Worm (Caenorhabditis elegans): ENCODE data around the gene nlp-64.
"Not testable (repeated sequence)": the region's sequence is repeated elsewhere in the genome, so short reads cannot be mapped to it uniquely, and the experiment has no call there.

The nlp-64 gene

DNA sequence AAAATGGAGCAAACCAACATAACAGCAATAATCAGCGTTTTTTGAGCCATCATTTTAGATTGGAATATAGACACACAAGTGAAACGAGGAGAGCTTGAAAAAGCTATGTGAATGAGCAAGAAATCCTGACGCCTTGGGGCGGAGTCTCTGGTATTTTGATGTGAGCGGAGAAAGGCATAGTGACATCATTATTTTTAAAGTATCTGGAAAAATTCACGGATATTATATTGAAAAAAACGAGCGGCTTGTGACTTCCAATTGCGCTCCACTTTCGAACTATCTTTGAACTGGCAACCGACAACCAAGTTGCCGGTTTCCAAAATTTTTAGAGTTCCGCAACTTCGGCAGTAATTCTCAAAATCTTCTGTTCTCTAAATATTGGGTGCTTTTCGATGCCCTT lies at the start of gene nlp-64:
TSS of gene nlp-64 (minus strand) at position 101 of the 400 bp plus-strand sequence.
- TF ChIP-seq med-1 (GFP tag; optimal IDR thresholded peaks at IDR 0.05; ENCODE audit: insufficient read depth) (no peak), cog-1 (tag; optimal IDR thresholded peaks at IDR 0.05) (no peak), flt-1 (GFP tag; IDR thresholded peaks at IDR 0.05) (no peak), ztf-29 (GFP tag; IDR thresholded peaks at IDR 0.05) (no peak), klf-2 (GFP tag; conservative IDR thresholded peaks at IDR 0.05) (no peak), tab-1 (GFP tag; IDR thresholded peaks at IDR 0.05) (no peak), ref-1 (GFP tag; conservative IDR thresholded peaks at IDR 0.05) (no peak), ztf-23 (GFP tag; IDR thresholded peaks at IDR 0.05) (no peak), T22C8.4 (GFP tag; IDR thresholded peaks at IDR 0.05) (no peak)

- TF ChIP-seq ztf-29 (GFP tag; IDR thresholded peaks at IDR 0.05) (no peak), T22C8.4 (GFP tag; IDR thresholded peaks at IDR 0.05) (no peak), tab-1 (GFP tag; IDR thresholded peaks at IDR 0.05) (no peak), med-1 (GFP tag; optimal IDR thresholded peaks at IDR 0.05; ENCODE audit: insufficient read depth) (no peak), flt-1 (GFP tag; IDR thresholded peaks at IDR 0.05) (no peak), klf-2 (GFP tag; conservative IDR thresholded peaks at IDR 0.05) (no peak), cog-1 (tag; optimal IDR thresholded peaks at IDR 0.05) (no peak), ref-1 (GFP tag; conservative IDR thresholded peaks at IDR 0.05) (no peak), ztf-23 (GFP tag; IDR thresholded peaks at IDR 0.05) (no peak)
These were observed 49.4 kb upstream of the nlp-64 start, which contains the start of gene C04E7.5 for ce11 chrX:360479-360878. Gene C04E7.5 (plus strand): TSS chrX:360779.

DNA sequence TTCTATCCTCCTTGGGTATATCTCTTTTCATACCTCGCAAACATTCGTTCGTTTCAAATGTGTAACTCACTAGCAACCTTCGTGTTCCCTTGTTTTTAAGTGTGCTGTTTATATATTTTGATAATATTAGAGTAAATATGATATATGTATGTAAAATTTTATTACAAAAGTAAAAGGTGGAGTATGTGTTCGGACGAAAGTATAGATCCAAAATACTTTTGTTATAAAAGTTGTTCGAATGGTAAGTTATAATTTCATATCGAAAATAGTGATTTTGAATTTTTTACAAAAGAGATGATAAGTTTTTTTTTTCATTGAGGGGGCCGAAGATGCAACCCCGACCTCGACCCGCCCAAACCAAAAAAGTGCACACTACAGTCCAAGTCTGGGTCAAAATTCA lies 46.7 kb upstream of the nlp-64 start, which contains the start of gene C04E7.1:
TSS of gene C04E7.1 (plus strand) at position 301 of the 400 bp plus-strand sequence.
- TF ChIP-seq ztf-23 (GFP tag; IDR thresholded peaks at IDR 0.05), result no peak
- no peak for TF ChIP-seq T22C8.4 (GFP tag; IDR thresholded peaks at IDR 0.05)
- TF ChIP-seq med-1 (GFP tag; optimal IDR thresholded peaks at IDR 0.05; ENCODE audit: insufficient read depth), result no peak
- TF ChIP-seq cog-1 (tag; optimal IDR thresholded peaks at IDR 0.05), result no peak
- TF ChIP-seq tab-1 (GFP tag; IDR thresholded peaks at IDR 0.05), result no peak
- no peak for TF ChIP-seq ref-1 (GFP tag; conservative IDR thresholded peaks at IDR 0.05)
- no peak for TF ChIP-seq flt-1 (GFP tag; IDR thresholded peaks at IDR 0.05)
- no peak for TF ChIP-seq klf-2 (GFP tag; conservative IDR thresholded peaks at IDR 0.05)
- TF ChIP-seq ztf-29 (GFP tag; IDR thresholded peaks at IDR 0.05), result no peak

DNA sequence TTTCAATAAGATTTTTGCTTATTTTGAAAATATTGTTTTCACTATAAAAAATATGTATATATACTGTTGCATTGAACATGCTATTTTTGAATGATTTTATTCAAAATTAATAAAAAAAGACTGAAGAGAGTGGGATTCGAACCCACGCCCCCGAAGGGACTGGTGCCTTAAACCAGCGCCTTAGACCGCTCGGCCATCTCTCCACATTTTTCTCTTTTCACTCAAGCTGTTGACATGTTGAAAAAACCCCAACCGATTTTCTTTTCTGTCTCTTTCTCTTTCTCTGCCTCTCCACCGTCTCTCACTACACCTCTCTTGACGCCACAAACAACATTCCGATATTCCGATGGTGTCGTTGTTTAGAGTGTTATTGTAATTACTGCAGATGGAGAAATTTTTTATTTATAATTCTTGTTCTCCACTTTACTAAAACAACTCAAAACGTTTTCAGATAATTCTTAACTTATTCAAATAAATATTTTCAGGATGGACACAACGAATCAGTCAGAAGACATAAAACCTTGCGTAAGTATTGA lies 42.1 kb upstream of the nlp-64 start, which contains the start of gene sor-3:
TSS of gene sor-3 (plus strand) at position 486 of the 536 bp plus-strand sequence.
- TF ChIP-seq ztf-29 (GFP tag; IDR thresholded peaks at IDR 0.05) (peak; percentile 92), med-1 (GFP tag; optimal IDR thresholded peaks at IDR 0.05; ENCODE audit: insufficient read depth) (peak; percentile 69), ztf-23 (GFP tag; IDR thresholded peaks at IDR 0.05) (peak; percentile 96), tab-1 (GFP tag; IDR thresholded peaks at IDR 0.05) (peak; percentile 95), T22C8.4 (GFP tag; IDR thresholded peaks at IDR 0.05) (peak; percentile 90), ref-1 (GFP tag; conservative IDR thresholded peaks at IDR 0.05) (peak; percentile 84), cog-1 (tag; optimal IDR thresholded peaks at IDR 0.05) (peak; percentile 83), klf-2 (GFP tag; conservative IDR thresholded peaks at IDR 0.05) (peak; percentile 92), flt-1 (GFP tag; IDR thresholded peaks at IDR 0.05) (peak; percentile 91)

DNA sequence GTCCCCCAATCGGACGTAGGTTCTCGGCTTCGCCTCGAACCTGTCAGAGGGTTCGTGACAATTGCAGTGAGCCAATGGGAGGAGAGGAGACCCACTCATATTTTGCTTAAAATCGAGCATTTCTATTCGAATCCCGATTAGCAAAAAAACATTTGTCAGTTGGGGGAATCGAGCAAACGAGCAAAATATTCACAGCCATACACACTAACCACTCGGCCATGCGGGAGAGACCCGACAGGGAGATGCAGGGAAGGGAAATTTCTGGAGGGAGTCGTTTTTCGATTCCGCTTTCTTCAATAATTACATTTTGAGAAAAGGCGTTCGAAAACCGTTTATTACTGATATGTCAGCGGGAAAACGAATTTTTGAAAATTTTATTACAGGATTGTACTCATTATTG lies 40.3 kb upstream of the nlp-64 start:
- peak; percentile 95 for TF ChIP-seq tab-1 (GFP tag; IDR thresholded peaks at IDR 0.05)
- peak; percentile 89 for TF ChIP-seq ztf-23 (GFP tag; IDR thresholded peaks at IDR 0.05)
- peak; percentile 82 for TF ChIP-seq klf-2 (GFP tag; conservative IDR thresholded peaks at IDR 0.05)
- peak; percentile 96 for TF ChIP-seq flt-1 (GFP tag; IDR thresholded peaks at IDR 0.05)
- TF ChIP-seq ref-1 (GFP tag; conservative IDR thresholded peaks at IDR 0.05), result peak; percentile 83
- TF ChIP-seq T22C8.4 (GFP tag; IDR thresholded peaks at IDR 0.05), result peak; percentile 79
- peak; percentile 81 for TF ChIP-seq ztf-29 (GFP tag; IDR thresholded peaks at IDR 0.05)

DNA sequence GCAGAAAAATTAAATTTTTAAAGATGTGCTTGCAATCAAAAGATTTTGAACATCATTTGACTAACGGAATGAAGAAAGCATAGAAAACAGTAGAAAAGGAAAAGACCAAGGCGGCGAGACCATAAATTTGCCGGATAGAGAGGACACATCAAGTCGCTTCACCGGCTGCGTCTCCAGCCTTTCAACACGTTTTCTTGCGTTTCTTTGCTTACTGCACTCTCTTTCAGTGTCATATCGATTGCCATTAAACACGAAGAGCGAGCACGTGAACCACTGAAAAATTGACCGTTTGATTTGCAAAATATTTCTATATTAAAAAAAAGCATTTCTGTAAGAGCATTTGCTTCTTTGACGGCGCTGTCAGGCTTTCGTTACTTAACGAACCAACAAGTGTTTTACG lies 37.0 kb upstream of the nlp-64 start:
- TF ChIP-seq T22C8.4 (GFP tag; IDR thresholded peaks at IDR 0.05) (peak; percentile 52; the same call in 1 of the 2 replicates), klf-2 (GFP tag; conservative IDR thresholded peaks at IDR 0.05) (no peak), tab-1 (GFP tag; IDR thresholded peaks at IDR 0.05) (no peak), ztf-23 (GFP tag; IDR thresholded peaks at IDR 0.05) (no peak), med-1 (GFP tag; optimal IDR thresholded peaks at IDR 0.05; ENCODE audit: insufficient read depth) (no peak)

- TF ChIP-seq med-1 (GFP tag; optimal IDR thresholded peaks at IDR 0.05; ENCODE audit: insufficient read depth); ztf-23 (GFP tag; IDR thresholded peaks at IDR 0.05); ref-1 (GFP tag; conservative IDR thresholded peaks at IDR 0.05): not testable (repeated sequence)
These were observed 36.0 kb upstream of the nlp-64 start, which contains the start of gene C04E7.3 for ce11 chrX:347117-347516. Gene C04E7.3 (minus strand): TSS chrX:347217.

ce11 chrX:343822-344221 lies 32.7 kb upstream of the nlp-64 start:
- TF ChIP-seq ztf-29 (GFP tag; IDR thresholded peaks at IDR 0.05), result no peak
- TF ChIP-seq T22C8.4 (GFP tag; IDR thresholded peaks at IDR 0.05), result no peak
- no peak for TF ChIP-seq tab-1 (GFP tag; IDR thresholded peaks at IDR 0.05)
- no peak for TF ChIP-seq klf-2 (GFP tag; conservative IDR thresholded peaks at IDR 0.05)
- TF ChIP-seq med-1 (GFP tag; optimal IDR thresholded peaks at IDR 0.05; ENCODE audit: insufficient read depth), result no peak
- TF ChIP-seq flt-1 (GFP tag; IDR thresholded peaks at IDR 0.05), result no peak
- no peak for TF ChIP-seq ref-1 (GFP tag; conservative IDR thresholded peaks at IDR 0.05)
- no peak for TF ChIP-seq cog-1 (tag; optimal IDR thresholded peaks at IDR 0.05)
- no peak for TF ChIP-seq ztf-23 (GFP tag; IDR thresholded peaks at IDR 0.05)

DNA sequence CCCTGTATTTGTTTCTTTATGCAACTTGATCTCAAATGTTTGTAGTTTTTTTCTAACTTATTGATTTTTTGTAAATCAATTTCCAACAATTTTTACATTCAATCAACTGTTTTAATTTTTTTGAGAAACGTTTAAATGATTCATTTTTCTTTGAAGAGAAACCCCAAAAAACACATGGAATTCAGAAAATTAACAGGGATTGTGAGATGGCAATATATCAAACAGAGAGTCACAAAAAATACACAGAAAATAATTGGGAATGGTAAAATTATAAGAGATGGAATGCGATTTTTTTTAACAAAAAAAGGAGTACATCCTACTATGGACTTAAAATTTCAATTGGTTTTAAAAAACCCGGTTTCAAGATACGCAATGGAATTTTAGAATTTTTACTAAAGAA lies 23.3 kb upstream of the nlp-64 start:
- TF ChIP-seq klf-2 (GFP tag; conservative IDR thresholded peaks at IDR 0.05) (no peak), cog-1 (tag; optimal IDR thresholded peaks at IDR 0.05) (no peak), ztf-23 (GFP tag; IDR thresholded peaks at IDR 0.05) (no peak), ref-1 (GFP tag; conservative IDR thresholded peaks at IDR 0.05) (no peak)

- TF ChIP-seq ztf-29 (GFP tag; IDR thresholded peaks at IDR 0.05), result no peak
- no peak for TF ChIP-seq ztf-23 (GFP tag; IDR thresholded peaks at IDR 0.05)
- no peak for TF ChIP-seq med-1 (GFP tag; optimal IDR thresholded peaks at IDR 0.05; ENCODE audit: insufficient read depth)
- TF ChIP-seq tab-1 (GFP tag; IDR thresholded peaks at IDR 0.05), result no peak
These were observed 21.5 kb upstream of the nlp-64 start for ce11 chrX:332643-333042.

Data from whole organism, midembryonic.